Fruit fly (Drosophila melanogaster) whole organism, wandering third instar larva: ENCODE measurements around the gene CG34276.

ENCODE experiments used
- Abd-B ChIP-seq: fragments of >200 bp; optimal IDR thresholded peaks from 2 replicates; lab custom pipeline; 2017; ENCODE audit warnings: missing biosample characterization, missing genetic modification characterization
- CG32264 ChIP-seq: fragments of 200-800 bp; sonication (Bioruptor generic); optimal IDR thresholded peaks from 2 replicates; lab custom pipeline; 2016; ENCODE audit warnings: missing biosample characterization, missing genetic modification characterization
- CG9705 ChIP-seq: fragments of 200-800 bp; sonication (Bioruptor generic); optimal IDR thresholded peaks from 2 replicates; lab custom pipeline; 2018; ENCODE audit warnings: missing biosample characterization, mild to moderate bottlenecking, missing genetic modification characterization
- CrebA ChIP-seq: fragments of 200-800 bp; sonication (Bioruptor generic); optimal IDR thresholded peaks from 2 replicates; lab custom pipeline; 2016; ENCODE audit warnings: missing biosample characterization, mild to moderate bottlenecking, missing genetic modification characterization, borderline replicate concordance
- Dfd ChIP-seq: fragments of >200 bp; optimal IDR thresholded peaks from 2 replicates; lab custom pipeline; 2017; ENCODE audit warnings: missing biosample characterization, missing genetic modification characterization
- Dif ChIP-seq: fragments of 200-275, 200-300 bp; sonication (Bioruptor generic); optimal IDR thresholded peaks from 2 replicates; lab custom pipeline; 2018; ENCODE audit warnings: missing biosample characterization, missing genetic modification characterization; ENCODE audit not compliant: partially characterized antibody
- GATAd ChIP-seq: sonication (Bioruptor generic); optimal IDR thresholded peaks from 2 replicates; lab custom pipeline; 2016; ENCODE audit warnings: missing biosample characterization, missing genetic modification characterization
- HLH106 ChIP-seq: fragments of 200-800 bp; optimal IDR thresholded peaks from 3 replicates; lab custom pipeline; 2019; ENCODE audit warnings: missing biosample characterization, mild to moderate bottlenecking, missing genetic modification characterization, moderate library complexity
- Hnf4 ChIP-seq: fragments of 200-800 bp; sonication (Bioruptor generic); optimal IDR thresholded peaks from 2 replicates; lab custom pipeline; 2016; ENCODE audit warnings: missing biosample characterization, mild to moderate bottlenecking, missing genetic modification characterization
- Hr78 ChIP-seq: fragments of >200 bp; optimal IDR thresholded peaks from 2 replicates; lab custom pipeline; 2017; ENCODE audit warnings: missing biosample characterization, missing genetic modification characterization
- Hr83 ChIP-seq: fragments of 200-300 bp; sonication (Bioruptor generic); optimal IDR thresholded peaks from 2 replicates; lab custom pipeline; 2016; ENCODE audit warnings: missing biosample characterization, mild to moderate bottlenecking, missing genetic modification characterization, moderate library complexity; ENCODE audit not compliant: poor library complexity, severe bottlenecking
- Jra ChIP-seq: sonication (Bioruptor generic); optimal IDR thresholded peaks from 2 replicates; lab custom pipeline; 2016; ENCODE audit warnings: missing biosample characterization, missing genetic modification characterization
- Mio ChIP-seq: sonication (Bioruptor generic); optimal IDR thresholded peaks from 2 replicates; lab custom pipeline; 2016; ENCODE audit warnings: missing biosample characterization, missing genetic modification characterization
- Myc ChIP-seq: fragments of >200 bp; optimal IDR thresholded peaks from 2 replicates; lab custom pipeline; 2017
- N ChIP-seq: fragments of >200 bp; optimal IDR thresholded peaks from 2 replicates; lab custom pipeline; 2018; ENCODE audit warnings: missing biosample characterization, missing external identifiers, missing genetic modification characterization
- OdsH ChIP-seq: fragments of 200-800 bp; sonication (Bioruptor generic); optimal IDR thresholded peaks from 2 replicates; lab custom pipeline; 2016; ENCODE audit warnings: missing biosample characterization, mild to moderate bottlenecking, missing genetic modification characterization
- Rel ChIP-seq, 2 experiments: fragments of 200-800 bp; sonication (Bioruptor generic) in 1 of 2; optimal IDR thresholded peaks; 2 replicates in 1 of 2; 3 replicates in 1 of 2; lab custom pipeline; 2016 to 2019; ENCODE audit warnings: mild to moderate bottlenecking in 2 of 2, missing biosample characterization in 2 of 2, missing genetic modification characterization in 2 of 2, moderate library complexity in 1 of 2
- Sp1 ChIP-seq: fragments of 200-800 bp; sonication (Bioruptor generic); optimal IDR thresholded peaks from 3 replicates; lab custom pipeline; 2019; ENCODE audit warnings: missing biosample characterization, mild to moderate bottlenecking, missing genetic modification characterization, moderate library complexity
- Vsx2 ChIP-seq: fragments of 200-300, 225-300 bp; sonication (Bioruptor generic); optimal IDR thresholded peaks from 2 replicates; lab custom pipeline; 2018; ENCODE audit warnings: missing biosample characterization, missing genetic modification characterization; ENCODE audit not compliant: partially characterized antibody
- br ChIP-seq: fragments of 200-800 bp; sonication (Bioruptor generic); optimal IDR thresholded peaks from 2 replicates; lab custom pipeline; 2016; ENCODE audit warnings: missing biosample characterization, missing genetic modification characterization
- brk ChIP-seq: fragments of 200-800 bp; sonication (Bioruptor generic); optimal IDR thresholded peaks from 2 replicates; lab custom pipeline; 2016; ENCODE audit warnings: missing biosample characterization, mild to moderate bottlenecking, missing genetic modification characterization
- dl ChIP-seq, 2 experiments: fragments of 175-275, 200-275 bp in 1 of 2; fragments of 200-275 bp in 1 of 2; sonication (Bioruptor generic); optimal IDR thresholded peaks; lab custom pipeline; 2018; ENCODE audit warnings: mild to moderate bottlenecking in 2 of 2, missing biosample characterization in 2 of 2, missing genetic modification characterization in 2 of 2, moderate library complexity in 2 of 2; ENCODE audit not compliant: partially characterized antibody in 2 of 2, insufficient read depth in 1 of 2
- dmrt93B ChIP-seq: fragments of 200-800 bp; sonication (Bioruptor generic); optimal IDR thresholded peaks from 2 replicates; lab custom pipeline; 2018; ENCODE audit warnings: missing biosample characterization, mild to moderate bottlenecking, missing genetic modification characterization
- dsf ChIP-seq: sonication (Bioruptor generic); optimal IDR thresholded peaks from 2 replicates; lab custom pipeline; 2016; ENCODE audit warnings: missing biosample characterization, missing genetic modification characterization, borderline replicate concordance
- ey ChIP-seq: fragments of 200-800 bp; sonication (Bioruptor generic); optimal IDR thresholded peaks from 2 replicates; lab custom pipeline; 2016; ENCODE audit warnings: missing biosample characterization, missing genetic modification characterization
- foxo ChIP-seq, 2 experiments: fragments of 200-800 bp; sonication (Bioruptor generic); optimal IDR thresholded peaks; 2 replicates in 1 of 2; 3 replicates in 1 of 2; lab custom pipeline; 2016 to 2017; ENCODE audit warnings: missing biosample characterization in 2 of 2, missing genetic modification characterization in 2 of 2
- fru ChIP-seq: fragments of 200-800 bp; sonication (Bioruptor generic); optimal IDR thresholded peaks from 3 replicates; lab custom pipeline; 2016; ENCODE audit warnings: missing biosample characterization, mild to moderate bottlenecking, missing genetic modification characterization
- h ChIP-seq: fragments of 200-800 bp; sonication (Bioruptor generic); optimal IDR thresholded peaks from 3 replicates; lab custom pipeline; 2016; ENCODE audit warnings: missing biosample characterization, mild to moderate bottlenecking, missing genetic modification characterization
- jim ChIP-seq: fragments of 175-275, 200-325 bp; sonication (Bioruptor generic); optimal IDR thresholded peaks from 2 replicates; lab custom pipeline; 2016; ENCODE audit warnings: missing biosample characterization, mild to moderate bottlenecking, missing genetic modification characterization
- lola ChIP-seq: fragments of >200 bp; optimal IDR thresholded peaks from 2 replicates; lab custom pipeline; 2017; ENCODE audit warnings: missing biosample characterization, missing genetic modification characterization
- pan ChIP-seq: fragments of >200 bp; optimal IDR thresholded peaks from 2 replicates; lab custom pipeline; 2017
- psq ChIP-seq: fragments of 200-800 bp; sonication (Bioruptor generic); optimal IDR thresholded peaks from 3 replicates; lab custom pipeline; 2017; ENCODE audit warnings: missing biosample characterization, mild to moderate bottlenecking, missing genetic modification characterization, moderate library complexity
- rgr ChIP-seq: fragments of 200-800 bp; sonication (Bioruptor generic); optimal IDR thresholded peaks from 3 replicates; lab custom pipeline; 2016; ENCODE audit warnings: missing biosample characterization, mild to moderate bottlenecking, missing genetic modification characterization
- sage ChIP-seq: fragments of 200-800 bp; sonication (Bioruptor generic); optimal IDR thresholded peaks from 2 replicates; lab custom pipeline; 2016; ENCODE audit warnings: missing biosample characterization, mild to moderate bottlenecking, missing genetic modification characterization
- sv ChIP-seq: fragments of 200-800 bp; sonication (Bioruptor generic); optimal IDR thresholded peaks from 3 replicates; lab custom pipeline; 2016; ENCODE audit warnings: missing biosample characterization, missing genetic modification characterization
- tai ChIP-seq: sonication (Bioruptor generic); optimal IDR thresholded peaks from 2 replicates; lab custom pipeline; 2016; ENCODE audit warnings: missing biosample characterization, missing genetic modification characterization
- usp ChIP-seq: fragments of >200 bp; optimal IDR thresholded peaks from 2 replicates; lab custom pipeline; 2017; ENCODE audit warnings: missing biosample characterization, missing genetic modification characterization
- woc ChIP-seq: sonication (Bioruptor generic); optimal IDR thresholded peaks from 2 replicates; lab custom pipeline; 2016; ENCODE audit warnings: missing biosample characterization, mild to moderate bottlenecking, missing genetic modification characterization

Gene CG34276

dm6 chr3R:15919367-15920228 is 5.8 kb upstream of the CG34276 start:
- TF ChIP-seq Sp1: peak; percentile 85
- TF ChIP-seq CrebA (GFP tag; lab: Kevin White, UChicago): no peak
- no peak for TF ChIP-seq brk
- peak; percentile 37 for TF ChIP-seq Rel (GFP tag; optimal IDR thresholded peaks at IDR 0.05; lab: Kevin White, UChicago)
- TF ChIP-seq Rel (tag; optimal IDR thresholded peaks at IDR 0.05; lab: Kevin White, UChicago): no peak
- TF ChIP-seq rgr (GFP tag; lab: Kevin White, UChicago): peak; percentile 92
- TF ChIP-seq dl (GFP tag; optimal IDR thresholded peaks at IDR 0.05; lab: Kevin White, UChicago; ENCODE audit: insufficient read depth in 1 of 2, partially characterized antibody in 2 of 2): peak in 1 of 2 experiments; percentile 66
- no peak for TF ChIP-seq Myc (lab: Kevin White, UChicago)
- TF ChIP-seq fru (GFP tag; lab: Kevin White, UChicago): peak; percentile 94
- TF ChIP-seq jim (GFP tag; lab: Kevin White, UChicago): no peak
- no peak for TF ChIP-seq tai (GFP tag; lab: Kevin White, UChicago)
- TF ChIP-seq pan (lab: Kevin White, UChicago): no peak
- peak; percentile 95 for TF ChIP-seq br (GFP tag; lab: Kevin White, UChicago)
- TF ChIP-seq Dfd (GFP tag; lab: Kevin White, UChicago): no peak
- TF ChIP-seq h (GFP tag; lab: Kevin White, UChicago): peak; percentile 95
- peak; percentile 57 for TF ChIP-seq dsf (GFP tag; lab: Kevin White, UChicago)
- peak; percentile 27 for TF ChIP-seq CG9705 (GFP tag; lab: Kevin White, UChicago)
- TF ChIP-seq OdsH (GFP tag; lab: Kevin White, UChicago): peak; percentile 93
- TF ChIP-seq Hr78 (GFP tag; lab: Kevin White, UChicago): no peak
- TF ChIP-seq Hnf4 (GFP tag; lab: Kevin White, UChicago): no peak
- TF ChIP-seq sage: peak; percentile 87
- TF ChIP-seq CG32264 (GFP tag; lab: Kevin White, UChicago): peak; percentile 85
- TF ChIP-seq woc (GFP tag; lab: Kevin White, UChicago): peak; percentile 90
- TF ChIP-seq N: no peak
- TF ChIP-seq Jra (GFP tag; lab: Kevin White, UChicago): no peak
- no peak for TF ChIP-seq lola (GFP tag; lab: Kevin White, UChicago)
- TF ChIP-seq GATAd (GFP tag; lab: Kevin White, UChicago): no peak
- TF ChIP-seq sv: no peak
- peak in 1 of 2 experiments; percentile 94 for TF ChIP-seq foxo (GFP tag; optimal IDR thresholded peaks at IDR 0.05; lab: Kevin White, UChicago)
- TF ChIP-seq ey (GFP tag; lab: Kevin White, UChicago): peak; percentile 95
- TF ChIP-seq psq (GFP tag; lab: Kevin White, UChicago): peak; percentile 83
- TF ChIP-seq Hr83 (GFP tag; lab: Kevin White, UChicago): no peak
- TF ChIP-seq Mio (GFP tag; lab: Kevin White, UChicago): peak; percentile 57
- no peak for TF ChIP-seq usp (GFP tag; lab: Kevin White, UChicago)
- TF ChIP-seq Vsx2: peak; percentile 63
- TF ChIP-seq dmrt93B (GFP tag; lab: Kevin White, UChicago): peak; percentile 83
- TF ChIP-seq Abd-B: no peak
- peak; percentile 71 for TF ChIP-seq Dif
- TF ChIP-seq HLH106 (tag; lab: Kevin White, UChicago): peak; percentile 89

- no peak for TF ChIP-seq foxo (GFP tag; optimal IDR thresholded peaks at IDR 0.05; lab: Kevin White, UChicago)
- no peak for TF ChIP-seq ey (GFP tag; lab: Kevin White, UChicago)
- TF ChIP-seq pan (lab: Kevin White, UChicago): no peak
- TF ChIP-seq CG9705 (GFP tag; lab: Kevin White, UChicago): no peak
- no peak for TF ChIP-seq Hnf4 (GFP tag; lab: Kevin White, UChicago)
- no peak for TF ChIP-seq CG32264 (GFP tag; lab: Kevin White, UChicago)
- TF ChIP-seq fru (GFP tag; lab: Kevin White, UChicago): no peak
- TF ChIP-seq Abd-B: no peak
- TF ChIP-seq brk: no peak
- no peak for TF ChIP-seq dsf (GFP tag; lab: Kevin White, UChicago)
- TF ChIP-seq jim (GFP tag; lab: Kevin White, UChicago): no peak
- TF ChIP-seq Jra (GFP tag; lab: Kevin White, UChicago): no peak
- no peak for TF ChIP-seq psq (GFP tag; lab: Kevin White, UChicago)
- TF ChIP-seq OdsH (GFP tag; lab: Kevin White, UChicago): no peak
- TF ChIP-seq br (GFP tag; lab: Kevin White, UChicago): no peak
- TF ChIP-seq Dfd (GFP tag; lab: Kevin White, UChicago): no peak
- no peak for TF ChIP-seq GATAd (GFP tag; lab: Kevin White, UChicago)
- TF ChIP-seq rgr (GFP tag; lab: Kevin White, UChicago): no peak
- TF ChIP-seq Dif: no peak
Measured at dm6 chr3R:15920229-15920533, 5.2 kb upstream of the CG34276 start.
